Worm (Caenorhabditis elegans) whole organism, L1 larva: ENCODE results near the gene T28C6.10.

Experiments
- fos-1 ChIP-seq: fragments of 150-350 bp; optimal IDR thresholded peaks from 2 replicates; lab custom pipeline; 2014; ENCODE audit warnings: missing biosample characterization, missing genetic modification characterization
- nhr-28 ChIP-seq: fragments of 150-350 bp; optimal IDR thresholded peaks from 2 replicates; lab custom pipeline; 2014; ENCODE audit warnings: missing biosample characterization, missing genetic modification characterization
- pqm-1 ChIP-seq: sonication (generic microtip); optimal IDR thresholded peaks from 3 replicates; lab custom pipeline; 2017; ENCODE audit warnings: missing biosample characterization, missing genetic modification characterization
- sox-4 ChIP-seq: sonication (generic microtip); optimal IDR thresholded peaks from 2 replicates; lab custom pipeline; 2016; ENCODE audit warnings: missing genetic modification characterization, missing compliant biosample characterization
- swsn-7 ChIP-seq: sonication (generic microtip); optimal IDR thresholded peaks from 2 replicates; lab custom pipeline; 2016; ENCODE audit warnings: missing genetic modification characterization, missing compliant biosample characterization
- unc-86 ChIP-seq: sonication (generic microtip); optimal IDR thresholded peaks from 2 replicates; lab custom pipeline; 2016; ENCODE audit warnings: missing genetic modification characterization, missing compliant biosample characterization
- zip-4 ChIP-seq: fragments of 200-800 bp; sonication (Bioruptor generic); optimal IDR thresholded peaks from 2 replicates; lab custom pipeline; 2018; ENCODE audit warnings: mild to moderate bottlenecking, missing genetic modification characterization, moderate library complexity, missing compliant biosample characterization

- TF ChIP-seq zip-4 (GFP tag; lab: Kevin White, UChicago) = no peak
- no peak for TF ChIP-seq fos-1
- TF ChIP-seq sox-4 = no peak
- TF ChIP-seq unc-86 (tag; lab: Kevin White, UChicago) = no peak
- no peak for TF ChIP-seq nhr-28 (tag; lab: Kevin White, UChicago)
- no peak for TF ChIP-seq pqm-1 (tag; lab: Kevin White, UChicago)
- TF ChIP-seq swsn-7 = no peak
Measured at ce11 chrIV:8796246-8796645, 21.5 kb upstream of the T28C6.10 start.
